Fruit fly (Drosophila melanogaster) whole organism, embryonic: ENCODE measurements around the gene CG13898.

ENCODE experiments used
- B-H2 ChIP-seq: fragments of 200-800 bp; sonication (Bioruptor generic); optimal IDR thresholded peaks from 2 replicates; lab custom pipeline; 2018; ENCODE audit warnings: missing biosample characterization, mild to moderate bottlenecking, missing genetic modification characterization
- CG10565 ChIP-seq: fragments of 200-800 bp; sonication (Bioruptor generic); optimal IDR thresholded peaks from 3 replicates; lab custom pipeline; 2016; ENCODE audit warnings: missing biosample characterization, mild to moderate bottlenecking, missing genetic modification characterization
- CG11247 ChIP-seq: fragments of 200-800 bp; sonication (Bioruptor generic); IDR thresholded peaks from 2 replicates; pipeline ENCODE4 v1.3.6; 2022; ENCODE audit warnings: missing biosample characterization, missing genetic modification characterization
- CG12299 ChIP-seq: fragments of 200-800 bp; sonication (Bioruptor generic); optimal IDR thresholded peaks from 2 replicates; lab custom pipeline; 2018; ENCODE audit warnings: missing biosample characterization, mild to moderate bottlenecking, missing genetic modification characterization
- CG14014 ChIP-seq: fragments of 200-800 bp; sonication (Bioruptor generic); IDR thresholded peaks from 2 replicates; pipeline ENCODE4 v1.3.6; 2022; ENCODE audit warnings: missing biosample characterization, missing genetic modification characterization
- CG14710 ChIP-seq: fragments of 200-800 bp; sonication (Bioruptor generic); optimal IDR thresholded peaks from 3 replicates; lab custom pipeline; 2019; ENCODE audit warnings: missing biosample characterization, mild to moderate bottlenecking, missing genetic modification characterization, moderate library complexity
- CG1529 ChIP-seq: fragments of 200-800 bp; sonication (Bioruptor generic); optimal IDR thresholded peaks from 3 replicates; lab custom pipeline; 2018; ENCODE audit warnings: missing biosample characterization, missing genetic modification characterization
- CG18011 ChIP-seq: fragments of 200-800 bp; sonication (Bioruptor generic); optimal IDR thresholded peaks from 2 replicates; lab custom pipeline; 2017; ENCODE audit warnings: missing biosample characterization, missing genetic modification characterization, mild to moderate bottlenecking, moderate library complexity, missing genotype
- CG18262 ChIP-seq: fragments of 200-800 bp; optimal IDR thresholded peaks from 3 replicates; lab custom pipeline; 2019; ENCODE audit warnings: missing biosample characterization, mild to moderate bottlenecking, missing genetic modification characterization, moderate library complexity
- CG1832 ChIP-seq: fragments of 200-800 bp; sonication (Bioruptor generic); optimal IDR thresholded peaks from 2 replicates; lab custom pipeline; 2017; ENCODE audit warnings: missing biosample characterization, mild to moderate bottlenecking, missing genetic modification characterization, inconsistent platforms
- CG18599 ChIP-seq: fragments of 200-800 bp; sonication (Bioruptor generic); optimal IDR thresholded peaks from 3 replicates; lab custom pipeline; 2017; ENCODE audit warnings: missing biosample characterization, missing genetic modification characterization, mild to moderate bottlenecking, moderate library complexity, missing genetic modification reagents
- CG18764 ChIP-seq: fragments of 200-800 bp; sonication (Bioruptor generic); optimal IDR thresholded peaks from 3 replicates; lab custom pipeline; 2016; ENCODE audit warnings: missing biosample characterization, missing genetic modification characterization
- CG2678 ChIP-seq: fragments of 200-800 bp; sonication (Bioruptor generic); optimal IDR thresholded peaks from 3 replicates; lab custom pipeline; 2019; ENCODE audit warnings: missing biosample characterization, mild to moderate bottlenecking, missing genetic modification characterization, moderate library complexity
- CG2889 ChIP-seq: fragments of 200-800 bp; sonication (Bioruptor generic); IDR thresholded peaks from 3 replicates; pipeline ENCODE4 v1.3.6; 2022; ENCODE audit warnings: missing biosample characterization, missing genetic modification characterization
- CG3847 ChIP-seq: fragments of 200-800 bp; sonication (Bioruptor generic); IDR thresholded peaks from 2 replicates; pipeline ENCODE4 v1.3.6; 2022; ENCODE audit warnings: missing biosample characterization, missing genetic modification characterization
- CG43689 ChIP-seq: fragments of 200-800 bp; sonication (Bioruptor generic); IDR thresholded peaks from 2 replicates; pipeline ENCODE4 v1.3.6; 2022; ENCODE audit warnings: missing biosample characterization, missing genetic modification characterization
- CG4707 ChIP-seq: fragments of 200-800 bp; sonication (Bioruptor generic); optimal IDR thresholded peaks from 2 replicates; lab custom pipeline; 2018; ENCODE audit warnings: missing biosample characterization, mild to moderate bottlenecking, missing genetic modification characterization, moderate library complexity
- CG4854 ChIP-seq: fragments of 200-800 bp; sonication (Bioruptor generic); optimal IDR thresholded peaks from 2 replicates; lab custom pipeline; 2016; ENCODE audit warnings: missing biosample characterization, missing genetic modification characterization, inconsistent platforms
- CG8281 ChIP-seq: fragments of 200-800 bp; sonication (Bioruptor generic); optimal IDR thresholded peaks from 2 replicates; lab custom pipeline; 2018; ENCODE audit warnings: missing biosample characterization, mild to moderate bottlenecking, missing genetic modification characterization, moderate library complexity
- CG8924 ChIP-seq: fragments of 200-800 bp; optimal IDR thresholded peaks from 3 replicates; lab custom pipeline; 2019; ENCODE audit warnings: missing biosample characterization, mild to moderate bottlenecking, missing genetic modification characterization, moderate library complexity
- Camta ChIP-seq: fragments of 200-800 bp; sonication (Bioruptor generic); optimal IDR thresholded peaks from 2 replicates; lab custom pipeline; 2016; ENCODE audit warnings: missing biosample characterization, missing genetic modification characterization
- Chrac-16 ChIP-seq: fragments of 200-800 bp; sonication (Bioruptor generic); optimal IDR thresholded peaks from 3 replicates; lab custom pipeline; 2016; ENCODE audit warnings: missing biosample characterization, missing genetic modification characterization
- E2f1 ChIP-seq: fragments of 200-800 bp; sonication (Bioruptor generic); IDR thresholded peaks from 2 replicates; pipeline ENCODE4 v1.3.6; 2022; ENCODE audit warnings: missing biosample characterization, missing genetic modification characterization
- Fer3 ChIP-seq: fragments of 200-800 bp; sonication (Bioruptor generic); optimal IDR thresholded peaks from 2 replicates; lab custom pipeline; 2018; ENCODE audit warnings: missing biosample characterization, mild to moderate bottlenecking, missing genetic modification characterization, moderate library complexity
- MBD-R2 ChIP-seq: fragments of 200-800 bp; sonication (Bioruptor generic); IDR thresholded peaks from 2 replicates; pipeline ENCODE4 v1.3.6; 2022; ENCODE audit warnings: missing biosample characterization, missing genetic modification characterization
- Meics ChIP-seq: fragments of 200-800 bp; sonication (Bioruptor generic); optimal IDR thresholded peaks from 2 replicates; lab custom pipeline; 2017; ENCODE audit warnings: missing biosample characterization, mild to moderate bottlenecking, missing genetic modification characterization
- Nf-YB ChIP-seq: fragments of 200-800 bp; sonication (Bioruptor generic); optimal IDR thresholded peaks from 3 replicates; lab custom pipeline; 2019; ENCODE audit warnings: missing biosample characterization, mild to moderate bottlenecking, missing genetic modification characterization, moderate library complexity
- Nf-YC ChIP-seq: fragments of 200-800 bp; optimal IDR thresholded peaks from 3 replicates; lab custom pipeline; 2019; ENCODE audit warnings: missing biosample characterization, mild to moderate bottlenecking, missing genetic modification characterization, moderate library complexity
- Rfx ChIP-seq: fragments of 200-800 bp; sonication (Bioruptor generic); IDR thresholded peaks from 2 replicates; pipeline ENCODE4 v1.3.6; 2022; ENCODE audit warnings: missing biosample characterization, missing genetic modification characterization
- Rx ChIP-seq: fragments of 200-800 bp; sonication (Bioruptor generic); IDR thresholded peaks from 2 replicates; pipeline ENCODE4 v1.3.6; 2022; ENCODE audit warnings: missing biosample characterization, missing genetic modification characterization
- Sox102F ChIP-seq: fragments of 200-800 bp; sonication (Bioruptor generic); optimal IDR thresholded peaks from 2 replicates; lab custom pipeline; 2018; ENCODE audit warnings: missing biosample characterization, mild to moderate bottlenecking, missing genetic modification characterization, moderate library complexity
- Usf ChIP-seq: fragments of 200-800 bp; sonication (Bioruptor generic); optimal IDR thresholded peaks from 2 replicates; lab custom pipeline; 2017; ENCODE audit warnings: missing genotype, missing biosample characterization, missing genetic modification characterization
- abd-A ChIP-seq: fragments of 200-800 bp; sonication (Bioruptor generic); optimal IDR thresholded peaks from 3 replicates; lab custom pipeline; 2019; ENCODE audit warnings: missing biosample characterization, mild to moderate bottlenecking, missing genetic modification characterization, moderate library complexity
- bcd ChIP-seq: fragments of 200-800 bp; sonication (Bioruptor generic); optimal IDR thresholded peaks from 2 replicates; lab custom pipeline; 2017; ENCODE audit warnings: missing biosample characterization, mild to moderate bottlenecking, missing genetic modification characterization
- chinmo ChIP-seq: fragments of 200-800 bp; sonication (Bioruptor generic); IDR thresholded peaks from 4 replicates; pipeline ENCODE4 v1.3.6; 2022; ENCODE audit warnings: missing biosample characterization, missing genetic modification characterization; ENCODE audit not compliant: partially characterized antibody
- dmrt11E ChIP-seq: fragments of 200-800 bp; sonication (Bioruptor generic); optimal IDR thresholded peaks from 3 replicates; lab custom pipeline; 2018; ENCODE audit warnings: missing biosample characterization, mild to moderate bottlenecking, missing genetic modification characterization, moderate library complexity
- en ChIP-seq: fragments of 200-800 bp; sonication (Bioruptor generic); optimal IDR thresholded peaks from 2 replicates; lab custom pipeline; 2016; ENCODE audit warnings: missing biosample characterization, missing genetic modification characterization
- eve ChIP-seq, 2 experiments: fragments of >200 bp; optimal IDR thresholded peaks; 2 replicates each; lab custom pipeline; 2017; ENCODE audit warnings: missing biosample characterization in 2 of 2, missing genetic modification characterization in 2 of 2
- fd96Cb ChIP-seq: fragments of 200-800 bp; sonication (Bioruptor generic); optimal IDR thresholded peaks from 2 replicates; lab custom pipeline; 2018; ENCODE audit warnings: missing biosample characterization, mild to moderate bottlenecking, missing genetic modification characterization, moderate library complexity
- gcm2 ChIP-seq: fragments of 200-800 bp; sonication (Bioruptor generic); optimal IDR thresholded peaks from 2 replicates; lab custom pipeline; 2016; ENCODE audit warnings: missing biosample characterization, missing genetic modification characterization
- gem ChIP-seq: fragments of 200-800 bp; sonication (Bioruptor generic); optimal IDR thresholded peaks from 2 replicates; lab custom pipeline; 2019; ENCODE audit warnings: missing biosample characterization, mild to moderate bottlenecking, missing genetic modification characterization, moderate library complexity
- kay ChIP-seq: fragments of 200-800 bp; sonication (Bioruptor generic); optimal IDR thresholded peaks from 2 replicates; lab custom pipeline; 2016; ENCODE audit warnings: missing biosample characterization, missing genetic modification characterization
- lilli ChIP-seq: fragments of 200-800 bp; sonication (Bioruptor generic); optimal IDR thresholded peaks from 3 replicates; lab custom pipeline; 2016; ENCODE audit warnings: missing biosample characterization, missing genetic modification characterization
- lov ChIP-seq, 2 experiments: fragments of 200-800 bp in 1 of 2; fragments of >200 bp in 1 of 2; sonication (Bioruptor generic) in 1 of 2; IDR thresholded peaks in 1 of 2; optimal IDR thresholded peaks in 1 of 2; 2 replicates in 1 of 2; 3 replicates in 1 of 2; pipeline versions ENCODE4 v1.3.6 to Lab custom; 2017 to 2022; ENCODE audit warnings: missing biosample characterization in 1 of 2, missing genetic modification characterization in 1 of 2
- luna ChIP-seq: fragments of 200-800 bp; sonication (Bioruptor generic); optimal IDR thresholded peaks from 2 replicates; lab custom pipeline; 2016; ENCODE audit warnings: missing biosample characterization, missing genetic modification characterization
- pfk ChIP-seq: fragments of 200-800 bp; sonication (Bioruptor generic); optimal IDR thresholded peaks from 2 replicates; lab custom pipeline; 2018; ENCODE audit warnings: missing biosample characterization, mild to moderate bottlenecking, missing genetic modification characterization, moderate library complexity
- unpg ChIP-seq: fragments of 200-800 bp; sonication (Bioruptor generic); optimal IDR thresholded peaks from 3 replicates; lab custom pipeline; 2018; ENCODE audit warnings: missing biosample characterization, mild to moderate bottlenecking, missing genetic modification characterization, moderate library complexity

Gene CG13898

DNA sequence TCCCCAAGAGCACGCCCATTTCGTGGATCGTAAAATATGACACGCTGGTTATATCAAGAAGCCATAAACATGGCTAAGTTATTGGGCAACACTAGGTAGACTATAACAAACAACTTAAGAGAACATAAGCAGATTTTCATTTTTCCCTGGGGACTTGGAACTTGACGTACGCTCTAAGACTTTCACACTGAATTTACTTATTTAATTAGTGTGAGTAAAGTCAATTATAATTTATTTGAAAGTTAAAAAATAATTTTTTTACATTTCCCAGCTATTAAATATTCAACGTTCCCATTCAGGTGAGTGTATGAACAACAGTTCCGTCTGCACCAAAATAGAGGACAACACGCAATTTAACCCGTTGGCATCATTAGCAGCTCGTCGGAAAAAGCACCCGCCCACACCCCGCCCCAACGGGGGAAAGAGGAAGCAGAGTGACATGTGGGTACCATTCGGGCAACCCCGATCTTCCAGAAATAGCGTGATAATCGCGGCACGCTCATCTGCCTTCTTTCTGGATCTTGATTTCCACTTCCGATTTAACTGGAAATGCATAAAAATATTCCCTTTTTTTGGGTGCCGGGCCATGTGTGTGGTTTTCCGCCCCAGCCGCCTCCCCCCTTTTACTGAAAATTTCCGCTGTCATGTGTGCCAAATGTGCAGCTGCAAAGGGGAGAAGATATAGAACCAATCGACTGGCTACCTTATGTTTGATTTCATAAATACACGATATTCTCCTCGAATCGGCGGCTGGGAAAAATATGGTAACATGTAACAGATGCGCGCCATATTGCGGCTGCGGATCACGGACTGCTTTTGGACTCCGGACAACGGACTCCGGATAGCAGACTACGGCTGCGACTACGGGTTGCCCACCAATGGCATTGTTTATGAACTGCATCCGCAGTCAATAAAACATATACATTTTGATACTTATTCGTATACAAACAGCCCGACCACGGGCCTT, 11.7 kb upstream of the CG13898 start (continued):
- no peak for TF ChIP-seq bcd (GFP tag; lab: Kevin White, UChicago)
- no peak for TF ChIP-seq CG8281 (tag; lab: Kevin White, UChicago)
- no peak for TF ChIP-seq Camta
- TF ChIP-seq CG14014 (GFP tag; lab: Robert Waterston, UW) = no peak
- peak; percentile 12 for TF ChIP-seq Nf-YC (tag; lab: Kevin White, UChicago)
- peak; percentile 44 for TF ChIP-seq CG8924 (tag; lab: Kevin White, UChicago)
- TF ChIP-seq lilli (GFP tag; lab: Kevin White, UChicago) = no peak
- TF ChIP-seq MBD-R2 (GFP tag; lab: Robert Waterston, UW) = peak; percentile 26; the same call in 1 of the 2 replicates
- TF ChIP-seq Usf (GFP tag; lab: Kevin White, UChicago) = no peak
- TF ChIP-seq CG18599 (GFP tag; lab: Kevin White, UChicago) = no peak
- TF ChIP-seq CG3847 (GFP tag; lab: Robert Waterston, UW) = peak; percentile 56
- TF ChIP-seq CG11247 (GFP tag; lab: Robert Waterston, UW) = peak; percentile 20; the same call in 1 of the 2 replicates
- TF ChIP-seq kay = no peak
- TF ChIP-seq pfk (GFP tag; lab: Kevin White, UChicago) = no peak
- TF ChIP-seq unpg = no peak
- no peak for TF ChIP-seq gcm2 (GFP tag; lab: Kevin White, UChicago)
- TF ChIP-seq gem = peak; percentile 44
- TF ChIP-seq fd96Cb = peak; percentile 38
- no peak for TF ChIP-seq CG1832
- peak; percentile 44 for TF ChIP-seq CG18262 (tag; lab: Kevin White, UChicago)
- TF ChIP-seq CG18011 (GFP tag; lab: Kevin White, UChicago) = no peak
- peak; percentile 47 for TF ChIP-seq Rfx
- TF ChIP-seq CG43689 (GFP tag; lab: Robert Waterston, UW) = no peak
- no peak for TF ChIP-seq Nf-YB
- TF ChIP-seq CG4854 = no peak
- peak; percentile 63 for TF ChIP-seq E2f1
- TF ChIP-seq CG2889 (GFP tag; lab: Robert Waterston, UW) = no peak
- TF ChIP-seq Chrac-16 = no peak
- no peak for TF ChIP-seq lov (optimal IDR thresholded peaks at IDR 0.05; lab: Kevin White, UChicago)
- TF ChIP-seq lov (GFP tag; IDR thresholded peaks at IDR 0.05; lab: Robert Waterston, UW) = peak; percentile 47; the same call in 1 of the 3 replicates
- TF ChIP-seq CG18764 = no peak
- 0 out of 4 replicates have a peak, but pooled peaks have one; percentile 49 for TF ChIP-seq chinmo (GFP tag; lab: Robert Waterston, UW)
- no peak for TF ChIP-seq luna (GFP tag; lab: Kevin White, UChicago)
- no peak for TF ChIP-seq CG12299 (tag; lab: Kevin White, UChicago)
- peak; percentile 64 for TF ChIP-seq Sox102F (GFP tag; lab: Kevin White, UChicago)
- no peak for TF ChIP-seq en (GFP tag; lab: Kevin White, UChicago)
- TF ChIP-seq CG10565 (GFP tag; lab: Kevin White, UChicago) = no peak
- no peak for TF ChIP-seq B-H2 (GFP tag; lab: Kevin White, UChicago)
- TF ChIP-seq eve (GFP tag; optimal IDR thresholded peaks at IDR 0.05; lab: Kevin White, UChicago) = peak in 1 of 2 experiments; percentile 25
- no peak for TF ChIP-seq Meics (GFP tag; lab: Kevin White, UChicago)
- TF ChIP-seq Fer3 (tag; lab: Kevin White, UChicago) = peak; percentile 4
- no peak for TF ChIP-seq CG1529 (GFP tag; lab: Kevin White, UChicago)
- no peak for TF ChIP-seq dmrt11E (tag; lab: Kevin White, UChicago)
- TF ChIP-seq Rx (GFP tag; lab: Robert Waterston, UW) = peak; percentile 33; the same call in 1 of the 2 replicates
- TF ChIP-seq CG14710 = peak; percentile 4
- TF ChIP-seq CG4707 (GFP tag; lab: Kevin White, UChicago) = no peak
- no peak for TF ChIP-seq abd-A (tag; lab: Kevin White, UChicago)
- TF ChIP-seq CG2678 (tag; lab: Kevin White, UChicago) = peak; percentile 57
